Worm (Caenorhabditis elegans): Measurements from ENCODE around the gene C16D2.3.

ce11 chrII:9156277-9156676, 18.4 kb downstream of the C16D2.3 start:
- no peak for TF ChIP-seq nhr-76 (tag; optimal IDR thresholded peaks at IDR 0.05)
- no peak for TF ChIP-seq elt-3 (tag; optimal IDR thresholded peaks at IDR 0.05)
- TF ChIP-seq pha-4 (tag; optimal IDR thresholded peaks at IDR 0.05) = no peak
- no peak for TF ChIP-seq ceh-43 (GFP tag; optimal IDR thresholded peaks at IDR 0.05)
- no peak for TF ChIP-seq flh-1 (GFP tag; optimal IDR thresholded peaks at IDR 0.05)
- TF ChIP-seq nhr-28 (tag; optimal IDR thresholded peaks at IDR 0.05) = no peak
- no peak for TF ChIP-seq blmp-1 (tag; optimal IDR thresholded peaks at IDR 0.05)
- no peak for TF ChIP-seq ceh-83 (GFP tag; optimal IDR thresholded peaks at IDR 0.05)
- no peak for TF ChIP-seq unc-39 (tag; optimal IDR thresholded peaks at IDR 0.05)
- TF ChIP-seq elt-1 (tag; optimal IDR thresholded peaks at IDR 0.05; ENCODE audit: borderline replicate concordance, insufficient read depth) = no peak
- no peak for TF ChIP-seq nhr-12 (tag; optimal IDR thresholded peaks at IDR 0.05)
- TF ChIP-seq ztf-11 (tag; optimal IDR thresholded peaks at IDR 0.05) = no peak
- no peak for TF ChIP-seq lsy-2 (tag; optimal IDR thresholded peaks at IDR 0.05)

Data from whole organism, mixed stage, embryonic.